Worm (Caenorhabditis elegans): ENCODE measurements around the gene B0035.3.

DNA sequence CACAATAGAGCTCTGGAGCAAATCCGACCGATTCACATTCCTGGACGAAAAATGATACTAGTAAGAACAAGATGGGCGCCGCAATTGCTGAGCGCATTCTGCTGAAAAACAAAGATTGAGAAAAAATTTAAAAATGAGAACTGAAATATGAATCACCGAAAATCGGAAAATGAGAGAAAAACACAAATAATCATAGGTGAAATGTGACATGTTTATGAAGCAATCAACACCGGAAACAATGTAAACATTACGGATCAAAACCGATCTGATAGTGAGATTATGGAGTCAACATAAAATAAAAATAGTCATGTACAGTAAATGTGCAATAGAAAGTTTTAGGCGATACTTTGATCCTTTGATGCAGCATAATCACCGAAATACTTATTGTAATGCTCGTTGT is 918 bp downstream of the B0035.3 start, which contains the start of gene dnj-2:
- no peak for TF ChIP-seq F49E8.2 (tag; optimal IDR thresholded peaks at IDR 0.05; ENCODE audit: borderline replicate concordance)
- TF ChIP-seq mxl-3 (GFP tag; optimal IDR thresholded peaks at IDR 0.05), result no peak
- TF ChIP-seq gei-8 (GFP tag; optimal IDR thresholded peaks at IDR 0.05), result no peak
